Fruit fly (Drosophila melanogaster): ENCODE measurements around the gene Sur-8.

Gene Sur-8

dm6 chr3R:17402434-17402833, at the start of gene Sur-8:
Gene Sur-8, minus strand, starts transcription at chr3R:17402515.
- TF ChIP-seq HLH106 (tag; optimal IDR thresholded peaks at IDR 0.05) (peak; percentile 29), fru (GFP tag; optimal IDR thresholded peaks at IDR 0.05) (peak; percentile 24), Dif (GFP tag; optimal IDR thresholded peaks at IDR 0.05; ENCODE audit: partially characterized antibody) (no peak), psq (GFP tag; optimal IDR thresholded peaks at IDR 0.05) (peak; percentile 26), N (GFP tag; optimal IDR thresholded peaks at IDR 0.05) (no peak), lola (GFP tag; optimal IDR thresholded peaks at IDR 0.05) (no peak), Hr83 (GFP tag; optimal IDR thresholded peaks at IDR 0.05; ENCODE audit: poor library complexity, severe bottlenecking) (peak; percentile 64), CrebA (GFP tag; optimal IDR thresholded peaks at IDR 0.05; ENCODE audit: borderline replicate concordance) (no peak), Hnf4 (GFP tag; optimal IDR thresholded peaks at IDR 0.05) (no peak), jim (GFP tag; optimal IDR thresholded peaks at IDR 0.05) (no peak), Dfd (GFP tag; optimal IDR thresholded peaks at IDR 0.05) (no peak), Rel (GFP tag; optimal IDR thresholded peaks at IDR 0.05) (no peak), Rel (tag; optimal IDR thresholded peaks at IDR 0.05) (no peak), tai (GFP tag; optimal IDR thresholded peaks at IDR 0.05) (no peak), dmrt93B (GFP tag; optimal IDR thresholded peaks at IDR 0.05) (peak; percentile 25), CG9705 (GFP tag; optimal IDR thresholded peaks at IDR 0.05) (no peak), OdsH (GFP tag; optimal IDR thresholded peaks at IDR 0.05) (peak; percentile 35), pan (optimal IDR thresholded peaks at IDR 0.05) (no peak), brk (GFP tag; optimal IDR thresholded peaks at IDR 0.05) (no peak), h (GFP tag; optimal IDR thresholded peaks at IDR 0.05) (peak; percentile 50), usp (GFP tag; optimal IDR thresholded peaks at IDR 0.05) (no peak), Jra (GFP tag; optimal IDR thresholded peaks at IDR 0.05) (no peak), Hr78 (GFP tag; optimal IDR thresholded peaks at IDR 0.05) (no peak), rgr (GFP tag; optimal IDR thresholded peaks at IDR 0.05) (peak; percentile 54), Myc (optimal IDR thresholded peaks at IDR 0.05) (peak; percentile 32), dsf (GFP tag; optimal IDR thresholded peaks at IDR 0.05; ENCODE audit: borderline replicate concordance) (no peak), sage (GFP tag; optimal IDR thresholded peaks at IDR 0.05) (no peak), CG32264 (GFP tag; optimal IDR thresholded peaks at IDR 0.05) (no peak), GATAd (GFP tag; optimal IDR thresholded peaks at IDR 0.05) (no peak), sv (GFP tag; optimal IDR thresholded peaks at IDR 0.05) (peak; percentile 33), Abd-B (GFP tag; optimal IDR thresholded peaks at IDR 0.05) (no peak), br (GFP tag; optimal IDR thresholded peaks at IDR 0.05) (peak; percentile 48), woc (GFP tag; optimal IDR thresholded peaks at IDR 0.05) (no peak), Vsx2 (GFP tag; optimal IDR thresholded peaks at IDR 0.05; ENCODE audit: partially characterized antibody) (no peak), foxo (GFP tag; optimal IDR thresholded peaks at IDR 0.05) (peak in 1 of 2 experiments; percentile 57), Mio (GFP tag; optimal IDR thresholded peaks at IDR 0.05) (no peak), ey (GFP tag; optimal IDR thresholded peaks at IDR 0.05) (peak; percentile 39), Sp1 (GFP tag; optimal IDR thresholded peaks at IDR 0.05) (no peak), dl (GFP tag; optimal IDR thresholded peaks at IDR 0.05; ENCODE audit: insufficient read depth in 1 of 2, partially characterized antibody in 2 of 2) (no peak)

dm6 chr3R:17449402-17449801, 47.1 kb upstream of the Sur-8 start:
- no peak for TF ChIP-seq Rel (GFP tag; optimal IDR thresholded peaks at IDR 0.05)
- TF ChIP-seq Rel (tag; optimal IDR thresholded peaks at IDR 0.05), result no peak
- peak; percentile 15 for TF ChIP-seq Myc (optimal IDR thresholded peaks at IDR 0.05)

DNA sequence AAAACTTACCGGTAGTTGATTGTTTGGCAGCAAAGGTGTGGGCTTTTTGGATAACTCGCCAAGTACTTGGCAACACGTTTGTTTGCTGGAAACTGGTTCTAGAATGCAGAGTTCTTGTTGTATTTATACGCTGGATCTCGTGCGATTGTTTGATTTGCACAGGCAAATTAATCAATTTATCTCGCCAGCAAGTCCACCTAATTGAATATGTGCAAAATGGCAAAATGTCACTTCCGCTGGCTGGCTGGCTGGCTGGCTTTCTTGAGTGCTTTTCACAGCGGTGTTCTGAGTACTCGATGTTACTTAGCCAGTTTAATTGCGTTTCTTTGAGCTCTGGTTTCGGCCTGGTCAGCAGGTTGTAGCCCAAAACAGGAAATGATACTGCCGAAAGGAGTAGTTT, 46.4 kb upstream of the Sur-8 start, which contains the start of gene Eh:
Eh (minus strand) TSS at position 101 of the 400 bp plus-strand sequence.
- TF ChIP-seq Sp1 (GFP tag; optimal IDR thresholded peaks at IDR 0.05) (no peak), Rel (GFP tag; optimal IDR thresholded peaks at IDR 0.05) (no peak), Rel (tag; optimal IDR thresholded peaks at IDR 0.05) (no peak), Jra (GFP tag; optimal IDR thresholded peaks at IDR 0.05) (no peak), jim (GFP tag; optimal IDR thresholded peaks at IDR 0.05) (no peak), Dfd (GFP tag; optimal IDR thresholded peaks at IDR 0.05) (no peak), sv (GFP tag; optimal IDR thresholded peaks at IDR 0.05) (no peak), ey (GFP tag; optimal IDR thresholded peaks at IDR 0.05) (no peak), woc (GFP tag; optimal IDR thresholded peaks at IDR 0.05) (no peak), fru (GFP tag; optimal IDR thresholded peaks at IDR 0.05) (no peak), Hr78 (GFP tag; optimal IDR thresholded peaks at IDR 0.05) (no peak), rgr (GFP tag; optimal IDR thresholded peaks at IDR 0.05) (no peak), dl (GFP tag; optimal IDR thresholded peaks at IDR 0.05; ENCODE audit: insufficient read depth in 1 of 2, partially characterized antibody in 2 of 2) (no peak), lola (GFP tag; optimal IDR thresholded peaks at IDR 0.05) (no peak)
